Fruit fly (Drosophila melanogaster) Kc167 (cell line): Measurements from ENCODE around the gene CG31142.

Source experiments
- Myc ChIP-seq: fragments of >200 bp; optimal IDR thresholded peaks from 2 replicates; lab custom pipeline; 2017; ENCODE audit warnings: missing external identifiers
- Sin3A ChIP-seq: fragments of >200 bp; optimal IDR thresholded peaks from 2 replicates; lab custom pipeline; 2018; ENCODE audit warnings: missing external identifiers
- h ChIP-seq: fragments of >200 bp; optimal IDR thresholded peaks from 3 replicates; lab custom pipeline; 2018; ENCODE audit warnings: missing external identifiers
- insv ChIP-seq: fragments of >200 bp; optimal IDR thresholded peaks from 3 replicates; lab custom pipeline; 2018; ENCODE audit warnings: missing external identifiers
- psq ChIP-seq: fragments of >200 bp; optimal IDR thresholded peaks from 2 replicates; lab custom pipeline; 2017; ENCODE audit warnings: missing external identifiers
- ttk ChIP-seq: sonication (Bioruptor generic); optimal IDR thresholded peaks from 2 replicates; lab custom pipeline; 2017; ENCODE audit warnings: missing external identifiers

DNA sequence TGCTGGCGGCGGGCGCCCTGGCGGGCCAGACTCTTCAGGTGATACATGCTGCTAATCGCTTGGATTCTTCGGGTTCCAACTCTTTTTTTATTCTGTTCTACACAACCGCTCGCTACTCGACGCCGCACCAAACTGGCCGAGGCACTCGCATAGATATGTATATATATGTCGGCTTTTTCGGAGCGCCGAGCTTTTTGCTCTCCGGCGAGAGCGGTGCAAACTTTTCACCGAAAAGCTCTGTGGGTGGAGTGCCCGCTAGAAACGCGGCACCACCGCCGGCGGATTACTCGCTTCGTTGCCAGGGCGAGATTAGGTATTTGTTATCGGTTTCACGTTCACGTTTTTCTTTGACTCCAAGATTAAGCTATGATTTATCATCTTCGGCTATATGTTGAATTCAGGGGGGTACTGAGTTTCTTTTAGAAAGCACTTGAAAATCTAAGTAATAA lies 13.9 kb downstream of the CG31142 start, which contains the start of gene Gdh:
- no peak for TF ChIP-seq insv (lab: Kevin White, UChicago)
- TF ChIP-seq psq (lab: Kevin White, UChicago) = no peak
- no peak for TF ChIP-seq Sin3A (lab: Kevin White, UChicago)
- no peak for TF ChIP-seq ttk (lab: Kevin White, UChicago)
- TF ChIP-seq h (lab: Kevin White, UChicago) = no peak
- TF ChIP-seq Myc = no peak
